Worm (Caenorhabditis elegans) whole organism, early embryonic: ENCODE data around the gene lect-2.

Experiments
- B0310.2 ChIP-seq: sonication (generic microtip); optimal IDR thresholded peaks from 2 replicates; lab custom pipeline; 2016; ENCODE audit warnings: mild to moderate bottlenecking, missing genetic modification characterization, missing compliant biosample characterization
- F13C5.2 ChIP-seq: sonication (generic microtip); optimal IDR thresholded peaks from 2 replicates; lab custom pipeline; 2017; ENCODE audit warnings: mild to moderate bottlenecking, missing genetic modification characterization, inconsistent platforms, missing compliant biosample characterization
- aly-1 ChIP-seq: sonication (generic microtip); optimal IDR thresholded peaks from 2 replicates; lab custom pipeline; 2016; ENCODE audit warnings: missing genetic modification characterization, missing compliant biosample characterization
- ama-1 ChIP-seq: fragments of 150-350 bp; optimal IDR thresholded peaks from 2 replicates; lab custom pipeline; 2014
- ceh-13 ChIP-seq: fragments of 200-800 bp; sonication (Bioruptor generic); optimal IDR thresholded peaks from 2 replicates; lab custom pipeline; 2018; ENCODE audit warnings: mild to moderate bottlenecking, missing genetic modification characterization, missing compliant biosample characterization
- ceh-36 ChIP-seq: sonication (generic microtip); optimal IDR thresholded peaks from 2 replicates; lab custom pipeline; 2016; ENCODE audit warnings: missing genetic modification characterization, inconsistent platforms, missing compliant biosample characterization
- ets-7 ChIP-seq: sonication (generic microtip); optimal IDR thresholded peaks from 2 replicates; lab custom pipeline; 2016; ENCODE audit warnings: missing genotype, missing genetic modification characterization, missing compliant biosample characterization
- flt-1 ChIP-seq: fragments of 200-800 bp; sonication (Bioruptor generic); IDR thresholded peaks from 2 replicates; pipeline ENCODE4 v1.3.6; 2022; ENCODE audit warnings: missing genetic modification characterization, missing compliant biosample characterization
- hmbx-1 ChIP-seq: sonication (generic microtip); optimal IDR thresholded peaks from 2 replicates; lab custom pipeline; 2016; ENCODE audit warnings: mild to moderate bottlenecking, missing genetic modification characterization, missing compliant biosample characterization
- hmg-4 ChIP-seq: fragments of 200-800 bp; sonication (Bioruptor generic); optimal IDR thresholded peaks from 2 replicates; lab custom pipeline; 2018; ENCODE audit warnings: mild to moderate bottlenecking, missing genetic modification characterization, missing compliant biosample characterization
- hnd-1 ChIP-seq: sonication (generic microtip); optimal IDR thresholded peaks from 2 replicates; lab custom pipeline; 2016; ENCODE audit warnings: missing genetic modification characterization, missing compliant biosample characterization
- pes-1 ChIP-seq: fragments of 200-800 bp; sonication (Bioruptor generic); IDR thresholded peaks from 2 replicates; pipeline ENCODE4 v1.3.6; 2022; ENCODE audit warnings: missing genetic modification reagents, missing genetic modification characterization, missing compliant biosample characterization
- scrt-1 ChIP-seq: fragments of 200-800 bp; sonication (Bioruptor generic); IDR thresholded peaks from 2 replicates; pipeline ENCODE4 v1.3.6; 2022; ENCODE audit warnings: missing genetic modification characterization, missing compliant biosample characterization
- sea-1 ChIP-seq: fragments of 200-800 bp; sonication (Bioruptor generic); conservative IDR thresholded peaks from 2 replicates; pipeline ENCODE4 v1.3.6; 2022; ENCODE audit warnings: missing genetic modification characterization, missing compliant biosample characterization
- tbx-11 ChIP-seq: fragments of 200-800 bp; sonication (Bioruptor generic); IDR thresholded peaks from 2 replicates; pipeline ENCODE4 v1.3.6; 2022; ENCODE audit warnings: missing genetic modification characterization, missing compliant biosample characterization
- tbx-37 ChIP-seq: fragments of 200-800 bp; sonication (Bioruptor generic); conservative IDR thresholded peaks from 2 replicates; pipeline ENCODE4 v1.3.6; 2022; ENCODE audit warnings: missing genetic modification reagents, missing genetic modification characterization, missing compliant biosample characterization
- tra-4 ChIP-seq: sonication (generic microtip); optimal IDR thresholded peaks from 2 replicates; lab custom pipeline; 2017; ENCODE audit warnings: missing genetic modification characterization, missing compliant biosample characterization

The lect-2 gene

DNA sequence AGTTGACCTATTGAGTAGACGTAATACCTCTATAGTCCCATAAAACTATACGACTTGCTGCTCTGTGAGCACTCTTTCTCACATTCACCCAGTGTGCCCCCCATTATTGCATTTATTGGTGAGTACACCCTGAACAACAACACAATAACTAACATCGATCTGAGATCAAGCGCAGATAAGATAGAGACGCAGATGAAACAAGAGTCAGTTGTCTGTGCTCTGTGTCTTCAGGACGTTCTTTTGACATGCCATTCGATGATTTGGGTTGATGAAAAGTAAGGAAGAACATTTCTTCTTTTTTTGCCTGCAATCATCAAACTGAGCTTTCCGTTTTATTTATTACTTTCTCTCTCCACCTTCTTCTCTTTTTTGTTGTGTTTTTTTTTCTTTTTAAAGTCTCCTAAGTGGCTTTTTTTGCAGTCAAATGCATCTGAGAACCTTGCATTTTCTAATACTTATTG lies at the start of gene lect-2:
Gene lect-2 (plus strand): TSS at position 411 of the 461 bp plus-strand sequence.
- TF ChIP-seq ceh-13 (no peak), tra-4 (tag; lab: Kevin White, UChicago) (no peak), ceh-36 (tag; lab: Kevin White, UChicago) (no peak), tbx-37 (GFP tag; lab: Robert Waterston, UW) (no peak), ets-7 (tag; lab: Kevin White, UChicago) (no peak), scrt-1 (GFP tag; lab: Robert Waterston, UW) (no peak), hmg-4 (GFP tag; lab: Kevin White, UChicago) (no peak), ama-1 (no peak), F13C5.2 (no peak), flt-1 (no peak), aly-1 (tag; lab: Kevin White, UChicago) (no peak), hmbx-1 (tag; lab: Kevin White, UChicago) (no peak), pes-1 (GFP tag; lab: Robert Waterston, UW) (no peak), sea-1 (GFP tag; lab: Robert Waterston, UW) (no peak), hnd-1 (no peak), B0310.2 (tag; lab: Kevin White, UChicago) (no peak), tbx-11 (GFP tag; lab: Robert Waterston, UW) (no peak)

DNA sequence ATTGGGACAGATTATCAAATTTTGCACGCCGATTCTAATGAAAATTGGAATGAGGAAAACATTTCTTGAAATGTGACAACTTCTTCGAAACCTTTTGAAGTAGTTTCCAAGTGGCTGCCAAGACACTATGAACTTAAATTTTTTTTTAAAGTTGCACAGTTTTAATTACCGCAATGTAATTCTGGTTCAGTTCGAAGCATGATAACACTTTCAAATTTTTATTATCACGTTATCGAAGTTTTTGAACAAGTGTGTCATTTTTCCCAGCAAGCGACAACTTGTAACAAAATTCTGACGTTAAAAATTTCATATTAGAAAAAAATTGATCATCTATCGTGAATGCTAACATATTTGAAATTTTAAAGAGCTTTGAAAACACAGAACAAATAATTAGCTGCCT lies 47.8 kb upstream of the lect-2 start:
- TF ChIP-seq hmg-4 (GFP tag; lab: Kevin White, UChicago) (no peak), pes-1 (GFP tag; lab: Robert Waterston, UW) (no peak), aly-1 (tag; lab: Kevin White, UChicago) (no peak), hmbx-1 (tag; lab: Kevin White, UChicago) (no peak), B0310.2 (tag; lab: Kevin White, UChicago) (no peak), tbx-37 (GFP tag; lab: Robert Waterston, UW) (no peak), tbx-11 (GFP tag; lab: Robert Waterston, UW) (no peak), scrt-1 (GFP tag; lab: Robert Waterston, UW) (no peak), ama-1 (no peak), ceh-13 (no peak)

DNA sequence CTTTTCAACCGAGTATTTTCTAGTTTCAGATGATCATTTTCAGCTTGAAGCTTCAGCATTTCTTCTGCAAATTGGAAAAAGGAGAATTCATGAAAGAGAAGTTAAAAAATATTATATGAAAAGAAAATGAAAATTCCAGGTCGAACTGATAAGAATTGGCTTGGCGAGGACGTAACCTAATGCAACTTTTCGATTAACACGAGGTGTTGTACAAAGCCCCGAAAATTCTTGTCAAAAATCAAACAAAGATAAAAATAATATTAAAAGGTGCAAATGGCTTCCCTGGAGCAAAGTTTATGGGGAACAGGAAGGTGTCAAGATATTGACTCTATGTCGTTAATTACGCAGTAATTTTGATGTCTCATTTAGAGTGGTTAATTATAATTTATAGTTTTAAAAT lies 46.2 kb upstream of the lect-2 start:
- TF ChIP-seq tra-4 (tag; lab: Kevin White, UChicago), result no peak

DNA sequence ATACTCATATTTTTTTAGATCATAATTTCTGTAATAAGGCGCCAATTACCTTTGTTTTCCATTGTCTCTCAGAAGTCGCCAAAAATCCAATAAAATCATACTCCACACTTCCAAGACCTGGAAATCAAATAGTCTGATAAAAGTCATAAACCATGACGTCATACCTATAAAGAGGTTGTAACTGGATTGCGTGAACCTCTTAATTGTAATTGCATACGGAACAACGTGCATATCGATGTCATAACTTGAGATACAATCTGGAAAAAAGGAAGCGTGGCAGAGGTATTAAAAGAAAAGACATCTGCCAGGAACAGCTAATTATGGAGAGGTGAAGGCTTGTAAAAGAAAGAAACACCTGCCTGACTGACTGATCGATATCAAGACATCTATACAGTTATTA lies 45.4 kb upstream of the lect-2 start, which contains the start of gene F10C1.9:
Gene F10C1.9 (minus strand): TSS at position 197 of the 400 bp plus-strand sequence.
- no peak for TF ChIP-seq ama-1
- no peak for TF ChIP-seq tra-4 (tag; lab: Kevin White, UChicago)
- no peak for TF ChIP-seq hmbx-1 (tag; lab: Kevin White, UChicago)
- no peak for TF ChIP-seq sea-1 (GFP tag; lab: Robert Waterston, UW)

- TF ChIP-seq hnd-1, result no peak
- no peak for TF ChIP-seq tbx-37 (GFP tag; lab: Robert Waterston, UW)
- TF ChIP-seq F13C5.2, result no peak
- no peak for TF ChIP-seq ceh-13
- TF ChIP-seq scrt-1 (GFP tag; lab: Robert Waterston, UW), result no peak
- TF ChIP-seq aly-1 (tag; lab: Kevin White, UChicago), result no peak
- no peak for TF ChIP-seq tbx-11 (GFP tag; lab: Robert Waterston, UW)
- no peak for TF ChIP-seq ama-1
- no peak for TF ChIP-seq ets-7 (tag; lab: Kevin White, UChicago)
- TF ChIP-seq flt-1, result no peak
- no peak for TF ChIP-seq B0310.2 (tag; lab: Kevin White, UChicago)
- TF ChIP-seq hmbx-1 (tag; lab: Kevin White, UChicago), result no peak
- TF ChIP-seq sea-1 (GFP tag; lab: Robert Waterston, UW), result no peak
- TF ChIP-seq pes-1 (GFP tag; lab: Robert Waterston, UW), result no peak
- no peak for TF ChIP-seq hmg-4 (GFP tag; lab: Kevin White, UChicago)
- no peak for TF ChIP-seq ceh-36 (tag; lab: Kevin White, UChicago)
Measured at ce11 chrII:5747312-5747711, 43.2 kb upstream of the lect-2 start.

- TF ChIP-seq tbx-11 (GFP tag; lab: Robert Waterston, UW) (no peak), ets-7 (tag; lab: Kevin White, UChicago) (no peak), pes-1 (GFP tag; lab: Robert Waterston, UW) (no peak), ama-1 (no peak), aly-1 (tag; lab: Kevin White, UChicago) (no peak), tbx-37 (GFP tag; lab: Robert Waterston, UW) (no peak), tra-4 (tag; lab: Kevin White, UChicago) (no peak), B0310.2 (tag; lab: Kevin White, UChicago) (no peak), hmg-4 (GFP tag; lab: Kevin White, UChicago) (no peak), flt-1 (no peak)
Measured at ce11 chrII:5748395-5748794, 42.1 kb upstream of the lect-2 start.

DNA sequence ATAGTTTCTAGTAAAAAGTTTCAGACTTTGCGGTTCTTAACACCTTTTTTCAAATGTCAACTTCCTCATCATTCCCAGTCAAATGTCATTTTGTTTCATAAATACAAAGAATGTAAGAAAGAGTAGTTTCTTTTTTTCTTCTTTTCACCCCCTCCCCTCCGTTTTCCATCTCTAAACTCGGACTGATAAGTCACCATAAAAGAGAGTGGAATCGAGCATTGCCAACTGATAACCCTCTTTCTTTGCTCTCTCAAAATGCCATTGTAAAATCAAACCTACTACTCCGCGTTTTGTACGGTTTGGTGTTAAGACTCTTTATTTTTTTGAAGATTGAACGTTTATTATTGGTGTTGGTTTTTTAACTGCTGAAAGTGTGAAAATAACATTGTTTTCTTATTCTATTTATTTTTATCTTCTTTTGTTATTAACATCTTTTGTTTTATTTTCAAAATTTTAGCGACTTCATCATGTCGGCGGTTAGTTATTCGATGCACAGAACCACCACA lies 40.7 kb upstream of the lect-2 start, which contains the start of gene ifb-2:
Gene ifb-2 (plus strand): TSS at position 456 of the 506 bp plus-strand sequence.
- TF ChIP-seq ceh-13 (no peak), tra-4 (tag; lab: Kevin White, UChicago) (no peak), F13C5.2 (no peak), hnd-1 (no peak), ets-7 (tag; lab: Kevin White, UChicago) (no peak), ama-1 (no peak), scrt-1 (GFP tag; lab: Robert Waterston, UW) (no peak), B0310.2 (tag; lab: Kevin White, UChicago) (no peak), aly-1 (tag; lab: Kevin White, UChicago) (no peak)

ce11 chrII:5751353-5751752 lies 39.2 kb upstream of the lect-2 start:
- TF ChIP-seq hmg-4 (GFP tag; lab: Kevin White, UChicago), result no peak
- no peak for TF ChIP-seq pes-1 (GFP tag; lab: Robert Waterston, UW)
- no peak for TF ChIP-seq flt-1
- TF ChIP-seq hnd-1, result no peak
- TF ChIP-seq tbx-37 (GFP tag; lab: Robert Waterston, UW), result no peak
- no peak for TF ChIP-seq B0310.2 (tag; lab: Kevin White, UChicago)
- no peak for TF ChIP-seq ceh-36 (tag; lab: Kevin White, UChicago)
- TF ChIP-seq tra-4 (tag; lab: Kevin White, UChicago), result no peak
- no peak for TF ChIP-seq aly-1 (tag; lab: Kevin White, UChicago)
